Fruit fly (Drosophila melanogaster) whole organism, embryonic: ENCODE data around the gene Cpr64Ab.

ENCODE experiments used
- Abd-B ChIP-seq: fragments of 200-800 bp; sonication (Bioruptor generic); optimal IDR thresholded peaks from 2 replicates; lab custom pipeline; 2018; ENCODE audit warnings: missing biosample characterization, mild to moderate bottlenecking, missing genetic modification characterization, moderate library complexity
- Aef1 ChIP-seq: fragments of 200-800 bp; sonication (Bioruptor generic); IDR thresholded peaks from 3 replicates; pipeline ENCODE4 v1.3.6; 2022; ENCODE audit warnings: missing biosample characterization, missing genetic modification characterization
- Atf-2 ChIP-seq: fragments of 200-800 bp; sonication (Bioruptor generic); optimal IDR thresholded peaks from 2 replicates; lab custom pipeline; 2016; ENCODE audit warnings: missing biosample characterization, missing genetic modification characterization
- Bteb2 ChIP-seq: fragments of 200-800 bp; sonication (Bioruptor generic); optimal IDR thresholded peaks from 2 replicates; lab custom pipeline; 2016; ENCODE audit warnings: missing biosample characterization, missing genetic modification characterization
- CG11085 ChIP-seq: fragments of 200-800 bp; sonication (Bioruptor generic); IDR thresholded peaks from 2 replicates; pipeline ENCODE4 v1.3.6; 2022; ENCODE audit warnings: missing biosample characterization, missing genetic modification characterization
- CG11504 ChIP-seq: fragments of 200-800 bp; sonication (Bioruptor generic); optimal IDR thresholded peaks from 3 replicates; lab custom pipeline; 2019; ENCODE audit warnings: missing biosample characterization, mild to moderate bottlenecking, missing genetic modification characterization, moderate library complexity
- CG12769 ChIP-seq: fragments of 200-800 bp; sonication (Bioruptor generic); optimal IDR thresholded peaks from 2 replicates; lab custom pipeline; 2019; ENCODE audit warnings: missing biosample characterization, mild to moderate bottlenecking, missing genetic modification characterization, moderate library complexity
- CG13287 ChIP-seq: fragments of 200-800 bp; sonication (Bioruptor generic); IDR thresholded peaks from 2 replicates; pipeline ENCODE4 v1.3.6; 2022; ENCODE audit warnings: missing biosample characterization, missing genetic modification characterization; ENCODE audit not compliant: partially characterized antibody
- CG13424 ChIP-seq: fragments of 200-800 bp; sonication (Bioruptor generic); optimal IDR thresholded peaks from 2 replicates; lab custom pipeline; 2019; ENCODE audit warnings: missing biosample characterization, mild to moderate bottlenecking, missing genetic modification characterization, moderate library complexity
- CG13624 ChIP-seq: fragments of 200-800 bp; sonication (Bioruptor generic); optimal IDR thresholded peaks from 2 replicates; lab custom pipeline; 2016; ENCODE audit warnings: missing biosample characterization, missing genetic modification characterization
- CG1529 ChIP-seq: fragments of 200-800 bp; sonication (Bioruptor generic); optimal IDR thresholded peaks from 3 replicates; lab custom pipeline; 2018; ENCODE audit warnings: missing biosample characterization, missing genetic modification characterization
- CG1602 ChIP-seq: fragments of 200-800 bp; sonication (Bioruptor generic); optimal IDR thresholded peaks from 3 replicates; lab custom pipeline; 2016; ENCODE audit warnings: missing biosample characterization, missing genetic modification characterization
- CG17912 ChIP-seq: fragments of 200-800 bp; sonication (Bioruptor generic); optimal IDR thresholded peaks from 2 replicates; lab custom pipeline; 2018; ENCODE audit warnings: missing biosample characterization, mild to moderate bottlenecking, missing genetic modification characterization
- CG1792 ChIP-seq: fragments of 200-800 bp; sonication (Bioruptor generic); optimal IDR thresholded peaks from 2 replicates; lab custom pipeline; 2016; ENCODE audit warnings: missing biosample characterization, missing genetic modification characterization
- CG2875 ChIP-seq: fragments of 200-800 bp; sonication (Bioruptor generic); optimal IDR thresholded peaks from 2 replicates; lab custom pipeline; 2017; ENCODE audit warnings: missing biosample characterization, mild to moderate bottlenecking, missing genetic modification characterization, missing genetic modification reagents
- CG32532 ChIP-seq: fragments of 200-800 bp; sonication (Bioruptor generic); IDR thresholded peaks from 2 replicates; pipeline ENCODE4 v1.3.6; 2022; ENCODE audit warnings: missing biosample characterization, missing genetic modification characterization
- CG3838 ChIP-seq: fragments of 200-800 bp; sonication (Bioruptor generic); optimal IDR thresholded peaks from 3 replicates; lab custom pipeline; 2016; ENCODE audit warnings: missing biosample characterization, missing genetic modification characterization
- CG4328 ChIP-seq: fragments of 200-800 bp; sonication (Bioruptor generic); optimal IDR thresholded peaks from 3 replicates; lab custom pipeline; 2017; ENCODE audit warnings: missing biosample characterization, missing genetic modification reagents, missing genetic modification characterization
- CG4707 ChIP-seq: fragments of 200-800 bp; sonication (Bioruptor generic); optimal IDR thresholded peaks from 2 replicates; lab custom pipeline; 2018; ENCODE audit warnings: missing biosample characterization, mild to moderate bottlenecking, missing genetic modification characterization, moderate library complexity
- CG4730 ChIP-seq: fragments of 200-800 bp; sonication (Bioruptor generic); IDR thresholded peaks from 2 replicates; pipeline ENCODE4 v1.3.6; 2022; ENCODE audit warnings: missing biosample characterization, missing genetic modification characterization
- CG7372 ChIP-seq: fragments of 200-800 bp; sonication (Bioruptor generic); IDR thresholded peaks from 2 replicates; pipeline ENCODE4 v1.3.6; 2022; ENCODE audit warnings: missing biosample characterization, missing genetic modification characterization
- CG8924 ChIP-seq: fragments of 200-800 bp; optimal IDR thresholded peaks from 3 replicates; lab custom pipeline; 2019; ENCODE audit warnings: missing biosample characterization, mild to moderate bottlenecking, missing genetic modification characterization, moderate library complexity
- Drgx ChIP-seq: fragments of 200-800 bp; sonication (Bioruptor generic); IDR thresholded peaks from 2 replicates; pipeline ENCODE4 v1.3.6; 2022; ENCODE audit warnings: missing biosample characterization, missing genetic modification characterization
- Fer2 ChIP-seq: fragments of 200-800 bp; sonication (Bioruptor generic); optimal IDR thresholded peaks from 2 replicates; lab custom pipeline; 2018; ENCODE audit warnings: missing biosample characterization, mild to moderate bottlenecking, missing genetic modification characterization, moderate library complexity
- HHEX ChIP-seq: fragments of 200-800 bp; sonication (Bioruptor generic); optimal IDR thresholded peaks from 3 replicates; lab custom pipeline; 2017; ENCODE audit warnings: missing biosample characterization, mild to moderate bottlenecking, missing genetic modification characterization, missing genetic modification reagents
- MBD-R2 ChIP-seq: fragments of 200-800 bp; sonication (Bioruptor generic); IDR thresholded peaks from 2 replicates; pipeline ENCODE4 v1.3.6; 2022; ENCODE audit warnings: missing biosample characterization, missing genetic modification characterization
- Rx ChIP-seq: fragments of 200-800 bp; sonication (Bioruptor generic); IDR thresholded peaks from 2 replicates; pipeline ENCODE4 v1.3.6; 2022; ENCODE audit warnings: missing biosample characterization, missing genetic modification characterization
- btn ChIP-seq: fragments of 200-800 bp; sonication (Bioruptor generic); optimal IDR thresholded peaks from 2 replicates; lab custom pipeline; 2016; ENCODE audit warnings: missing biosample characterization, missing genetic modification characterization
- chm ChIP-seq: fragments of 200-800 bp; sonication (Bioruptor generic); IDR thresholded peaks from 2 replicates; pipeline ENCODE4 v1.3.6; 2022; ENCODE audit warnings: missing biosample characterization, missing genetic modification characterization
- chn ChIP-seq: fragments of 200-800 bp; sonication (Bioruptor generic); optimal IDR thresholded peaks from 2 replicates; lab custom pipeline; 2016; ENCODE audit warnings: missing biosample characterization, missing genetic modification characterization
- cwo ChIP-seq: fragments of 200-800 bp; sonication (Bioruptor generic); optimal IDR thresholded peaks from 3 replicates; lab custom pipeline; 2017; ENCODE audit warnings: missing biosample characterization, missing genetic modification characterization, mild to moderate bottlenecking, moderate library complexity, missing genetic modification reagents
- en ChIP-seq: fragments of 200-800 bp; sonication (Bioruptor generic); optimal IDR thresholded peaks from 2 replicates; lab custom pipeline; 2016; ENCODE audit warnings: missing biosample characterization, missing genetic modification characterization
- fd64A ChIP-seq: fragments of 200-800 bp; sonication (Bioruptor generic); optimal IDR thresholded peaks from 3 replicates; lab custom pipeline; 2018; ENCODE audit warnings: missing biosample characterization, mild to moderate bottlenecking, missing genetic modification characterization
- gcm ChIP-seq: fragments of 200-800 bp; sonication (Bioruptor generic); optimal IDR thresholded peaks from 2 replicates; lab custom pipeline; 2019; ENCODE audit warnings: missing biosample characterization, mild to moderate bottlenecking, missing genetic modification characterization, moderate library complexity
- ken ChIP-seq: fragments of 200-800 bp; sonication (Bioruptor generic); IDR thresholded peaks from 3 replicates; pipeline ENCODE4 v1.3.6; 2022; ENCODE audit warnings: missing biosample characterization, missing genetic modification characterization
- lbe ChIP-seq: fragments of 200-800 bp; sonication (Bioruptor generic); optimal IDR thresholded peaks from 2 replicates; lab custom pipeline; 2016; ENCODE audit warnings: missing biosample characterization, mild to moderate bottlenecking, missing genetic modification characterization
- nerfin-2 ChIP-seq: fragments of 200-800 bp; sonication (Bioruptor generic); IDR thresholded peaks from 2 replicates; pipeline ENCODE4 v1.3.6; 2022; ENCODE audit warnings: missing biosample characterization, missing genetic modification characterization; ENCODE audit not compliant: partially characterized antibody
- nmo ChIP-seq: fragments of 200-800 bp; sonication (Bioruptor generic); optimal IDR thresholded peaks from 2 replicates; lab custom pipeline; 2018; ENCODE audit warnings: missing biosample characterization, mild to moderate bottlenecking, missing genetic modification characterization, moderate library complexity
- p53 ChIP-seq: fragments of 200-800 bp; sonication (Bioruptor generic); optimal IDR thresholded peaks from 2 replicates; lab custom pipeline; 2016; ENCODE audit warnings: missing biosample characterization, missing genetic modification characterization
- pb ChIP-seq: fragments of 200-800 bp; sonication (Bioruptor generic); optimal IDR thresholded peaks from 3 replicates; lab custom pipeline; 2016; ENCODE audit warnings: missing biosample characterization, missing genetic modification characterization
- phol ChIP-seq: fragments of 200-800 bp; sonication (Bioruptor generic); optimal IDR thresholded peaks from 3 replicates; lab custom pipeline; 2018; ENCODE audit warnings: missing biosample characterization, mild to moderate bottlenecking, missing genetic modification characterization, moderate library complexity
- rib ChIP-seq: fragments of 200-800 bp; sonication (Bioruptor generic); IDR thresholded peaks from 2 replicates; pipeline ENCODE4 v1.3.6; 2022; ENCODE audit warnings: missing biosample characterization, missing genetic modification characterization
- sima ChIP-seq: fragments of 200-800 bp; sonication (Bioruptor generic); optimal IDR thresholded peaks from 2 replicates; lab custom pipeline; 2016; ENCODE audit warnings: missing biosample characterization, missing genetic modification characterization
- stwl ChIP-seq: fragments of 200-800 bp; sonication (Bioruptor generic); optimal IDR thresholded peaks from 3 replicates; lab custom pipeline; 2018; ENCODE audit warnings: missing biosample characterization, mild to moderate bottlenecking, missing genetic modification characterization, moderate library complexity
- toy ChIP-seq: fragments of 200-800 bp; sonication (Bioruptor generic); IDR thresholded peaks from 2 replicates; pipeline ENCODE4 v1.3.6; 2022; ENCODE audit warnings: missing biosample characterization, missing genetic modification characterization
- unc-4 ChIP-seq: fragments of 200-800 bp; sonication (Bioruptor generic); IDR thresholded peaks from 2 replicates; pipeline ENCODE4 v1.3.6; 2022; ENCODE audit warnings: missing biosample characterization, missing genetic modification characterization; ENCODE audit not compliant: partially characterized antibody
- unpg ChIP-seq: fragments of 200-800 bp; sonication (Bioruptor generic); optimal IDR thresholded peaks from 3 replicates; lab custom pipeline; 2018; ENCODE audit warnings: missing biosample characterization, mild to moderate bottlenecking, missing genetic modification characterization, moderate library complexity
- zf30C ChIP-seq: fragments of 200-800 bp; sonication (Bioruptor generic); optimal IDR thresholded peaks from 3 replicates; lab custom pipeline; 2018; ENCODE audit warnings: missing biosample characterization, mild to moderate bottlenecking, missing genetic modification characterization

Cpr64Ab gene

DNA sequence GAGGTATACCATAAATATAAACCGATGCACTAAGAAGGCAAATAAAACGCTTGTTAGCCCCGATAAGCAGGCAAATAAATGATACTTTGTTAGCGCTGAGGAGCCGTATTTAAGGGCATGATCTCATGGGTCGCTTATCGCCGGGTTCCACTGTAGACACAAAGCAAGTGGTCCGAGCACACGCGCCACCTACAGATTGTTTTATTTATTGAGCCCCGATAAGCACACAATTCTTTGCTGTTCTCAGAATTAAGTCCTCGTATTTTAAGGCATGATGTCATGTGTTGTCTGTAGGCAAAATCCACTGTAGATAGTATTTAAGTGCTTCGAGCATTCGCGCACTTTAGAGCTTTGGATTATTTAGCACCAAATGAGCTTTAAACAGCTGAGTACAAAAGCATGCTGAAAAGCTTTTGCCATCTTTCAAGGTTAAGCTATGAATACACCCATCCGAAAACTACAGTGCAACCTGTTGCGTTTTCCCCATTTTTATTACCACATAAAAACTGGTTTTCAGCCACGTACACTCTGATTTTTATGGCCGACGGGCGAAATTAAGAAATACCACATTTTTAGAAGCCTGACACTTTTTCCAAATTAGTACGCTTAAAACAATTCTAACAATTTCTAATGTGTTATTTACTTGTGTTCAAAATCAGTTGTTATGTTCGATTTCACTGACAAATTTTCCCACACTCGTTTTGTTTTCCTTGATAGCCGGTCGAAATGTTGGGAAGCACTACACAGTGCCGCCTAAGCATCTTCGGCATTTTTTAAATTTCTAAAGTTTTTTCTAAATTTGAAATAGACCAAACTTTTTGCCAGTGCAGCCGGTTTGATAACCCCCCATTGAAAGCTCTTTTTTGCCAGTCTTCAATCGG is 28.3 kb upstream of the Cpr64Ab start, which contains the start of gene Sqor (continued):
- TF ChIP-seq rib (GFP tag; lab: Robert Waterston, UW), result peak; percentile 84
- peak; percentile 85 for TF ChIP-seq CG1792 (GFP tag; lab: Kevin White, UChicago)
- peak; percentile 79 for TF ChIP-seq p53 (GFP tag; lab: Kevin White, UChicago)
- peak; percentile 55; the same call in 1 of the 2 replicates for TF ChIP-seq chm (GFP tag; lab: Robert Waterston, UW)
- peak; percentile 68 for TF ChIP-seq Rx
- TF ChIP-seq CG11085 (GFP tag; lab: Robert Waterston, UW), result no peak; the same call in 1 of the 2 replicates
- TF ChIP-seq pb (GFP tag; lab: Kevin White, UChicago), result peak; percentile 88
- peak; percentile 57 for TF ChIP-seq ken (GFP tag; lab: Robert Waterston, UW)
- peak; percentile 53; the same call in 1 of the 2 replicates for TF ChIP-seq MBD-R2 (GFP tag; lab: Robert Waterston, UW)
- TF ChIP-seq chn (GFP tag; lab: Kevin White, UChicago), result peak; percentile 81
- TF ChIP-seq CG32532 (GFP tag; lab: Robert Waterston, UW), result peak; percentile 85
- peak; percentile 85 for TF ChIP-seq Bteb2 (GFP tag; lab: Kevin White, UChicago)
- peak; percentile 19 for TF ChIP-seq stwl (tag; lab: Kevin White, UChicago)
- peak; percentile 60; the same call in 1 of the 2 replicates for TF ChIP-seq toy (GFP tag; lab: Robert Waterston, UW)
- TF ChIP-seq btn (GFP tag; lab: Kevin White, UChicago), result peak; percentile 66
- TF ChIP-seq CG13424 (tag; lab: Kevin White, UChicago), result peak; percentile 92
- TF ChIP-seq CG1529 (GFP tag; lab: Kevin White, UChicago), result peak; percentile 69
- TF ChIP-seq gcm (GFP tag; lab: Kevin White, UChicago), result peak; percentile 68
- TF ChIP-seq sima (GFP tag; lab: Kevin White, UChicago), result peak; percentile 53
- peak; percentile 72 for TF ChIP-seq CG4328 (GFP tag; lab: Kevin White, UChicago)
- 0 out of 2 replicates have a peak, but pooled peaks have one; percentile 19 for TF ChIP-seq unc-4 (GFP tag; lab: Robert Waterston, UW)
- TF ChIP-seq CG1602 (GFP tag; lab: Kevin White, UChicago), result peak; percentile 66
- TF ChIP-seq nerfin-2 (GFP tag; lab: Robert Waterston, UW), result peak; percentile 12; the same call in 1 of the 2 replicates
- peak; percentile 90 for TF ChIP-seq Abd-B (GFP tag; lab: Kevin White, UChicago)
- TF ChIP-seq CG13287 (GFP tag; lab: Robert Waterston, UW), result no peak
- TF ChIP-seq CG8924, result peak; percentile 90
- TF ChIP-seq CG17912 (GFP tag; lab: Kevin White, UChicago), result peak; percentile 66
- TF ChIP-seq fd64A (GFP tag; lab: Kevin White, UChicago), result no peak
- TF ChIP-seq HHEX (GFP tag; lab: Kevin White, UChicago), result peak; percentile 82
- TF ChIP-seq lbe (GFP tag; lab: Kevin White, UChicago), result peak; percentile 79
- TF ChIP-seq cwo, result peak; percentile 83
- TF ChIP-seq nmo, result peak; percentile 86
- TF ChIP-seq CG3838 (GFP tag; lab: Kevin White, UChicago), result peak; percentile 52
- peak; percentile 86 for TF ChIP-seq unpg (GFP tag; lab: Kevin White, UChicago)
- TF ChIP-seq Aef1 (GFP tag; lab: Robert Waterston, UW), result peak; percentile 81
- TF ChIP-seq CG2875 (GFP tag; lab: Kevin White, UChicago), result peak; percentile 31
- TF ChIP-seq zf30C (GFP tag; lab: Kevin White, UChicago), result peak; percentile 80
- peak; percentile 60 for TF ChIP-seq CG7372 (GFP tag; lab: Robert Waterston, UW)
- TF ChIP-seq CG11504 (tag; lab: Kevin White, UChicago), result peak; percentile 85
- peak; percentile 74 for TF ChIP-seq phol (tag; lab: Kevin White, UChicago)
- TF ChIP-seq en (GFP tag; lab: Kevin White, UChicago), result peak; percentile 75
- peak; percentile 66 for TF ChIP-seq Fer2 (tag; lab: Kevin White, UChicago)
- TF ChIP-seq CG4707 (GFP tag; lab: Kevin White, UChicago), result peak; percentile 34
- peak; percentile 92 for TF ChIP-seq Drgx
- peak; percentile 90 for TF ChIP-seq CG12769 (tag; lab: Kevin White, UChicago)
- TF ChIP-seq Atf-2, result peak; percentile 82
- TF ChIP-seq CG4730 (GFP tag; lab: Robert Waterston, UW), result peak; percentile 76
- TF ChIP-seq CG13624 (GFP tag; lab: Kevin White, UChicago), result peak; percentile 81
